Fruit fly (Drosophila melanogaster): ENCODE data around the gene CG31650.

DNA sequence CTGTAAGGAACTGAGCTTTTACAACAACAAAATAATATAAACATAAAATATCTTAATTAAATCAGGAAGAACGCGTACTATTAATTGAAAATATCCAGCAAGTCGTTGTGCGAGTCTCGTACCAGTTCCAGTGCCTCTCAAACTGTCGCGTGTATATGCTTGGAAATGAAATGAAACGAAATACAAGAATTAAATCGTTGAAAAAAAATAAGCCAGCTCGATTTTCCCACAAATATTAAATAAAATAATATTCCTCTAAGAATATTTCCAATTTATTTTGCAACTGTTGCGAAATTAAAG, 14.8 kb downstream of the CG31650 start:
- TF ChIP-seq Myc (optimal IDR thresholded peaks at IDR 0.05): no peak
- TF ChIP-seq psq (optimal IDR thresholded peaks at IDR 0.05): no peak
- no peak for TF ChIP-seq ttk (optimal IDR thresholded peaks at IDR 0.05)
- no peak for TF ChIP-seq insv (optimal IDR thresholded peaks at IDR 0.05)
- TF ChIP-seq h (optimal IDR thresholded peaks at IDR 0.05): no peak
- TF ChIP-seq Sin3A (optimal IDR thresholded peaks at IDR 0.05): no peak
